Fruit fly (Drosophila melanogaster) whole organism, embryonic: ENCODE data around the gene ssh.

Experiments used
- B-H1 ChIP-seq: fragments of 200-800 bp; sonication (Bioruptor generic); IDR thresholded peaks from 3 replicates; pipeline ENCODE4 v1.3.6; 2022; ENCODE audit warnings: missing biosample characterization, missing genetic modification characterization
- BEAF-32 ChIP-seq: fragments of 200-800 bp; sonication (Bioruptor generic); optimal IDR thresholded peaks from 3 replicates; lab custom pipeline; 2017; ENCODE audit warnings: missing biosample characterization, missing genetic modification characterization, mild to moderate bottlenecking, moderate library complexity, missing genetic modification reagents
- CG10274 ChIP-seq: fragments of 200-800 bp; sonication (Bioruptor generic); optimal IDR thresholded peaks from 3 replicates; lab custom pipeline; 2017; ENCODE audit warnings: missing biosample characterization, mild to moderate bottlenecking, missing genetic modification characterization
- CG10462 ChIP-seq: fragments of 200-800 bp; sonication (Bioruptor generic); optimal IDR thresholded peaks from 2 replicates; lab custom pipeline; 2016; ENCODE audit warnings: missing biosample characterization, missing genetic modification characterization
- CG11504 ChIP-seq: fragments of 200-800 bp; sonication (Bioruptor generic); optimal IDR thresholded peaks from 3 replicates; lab custom pipeline; 2019; ENCODE audit warnings: missing biosample characterization, mild to moderate bottlenecking, missing genetic modification characterization, moderate library complexity
- CG12219 ChIP-seq: fragments of 200-800 bp; sonication (Bioruptor generic); optimal IDR thresholded peaks from 3 replicates; lab custom pipeline; 2018; ENCODE audit warnings: missing biosample characterization, mild to moderate bottlenecking, missing genetic modification characterization
- CG12391 ChIP-seq: fragments of 200-800 bp; sonication (Bioruptor generic); optimal IDR thresholded peaks from 3 replicates; lab custom pipeline; 2018; ENCODE audit warnings: missing biosample characterization, mild to moderate bottlenecking, missing genetic modification characterization, moderate library complexity
- CG12659 ChIP-seq: fragments of 200-800 bp; sonication (Bioruptor generic); optimal IDR thresholded peaks from 3 replicates; lab custom pipeline; 2017; ENCODE audit warnings: mild to moderate bottlenecking, missing biosample characterization, missing genetic modification reagents, missing genetic modification characterization
- CG13894 ChIP-seq: fragments of 200-800 bp; sonication (Bioruptor generic); optimal IDR thresholded peaks from 3 replicates; lab custom pipeline; 2018; ENCODE audit warnings: missing biosample characterization, mild to moderate bottlenecking, missing genetic modification characterization, moderate library complexity
- CG15601 ChIP-seq: fragments of 200-800 bp; sonication (Bioruptor generic); optimal IDR thresholded peaks from 3 replicates; lab custom pipeline; 2019; ENCODE audit warnings: missing biosample characterization, mild to moderate bottlenecking, missing genetic modification characterization, moderate library complexity
- CG17328 ChIP-seq: fragments of 200-800 bp; sonication (Bioruptor generic); IDR thresholded peaks from 2 replicates; pipeline ENCODE4 v1.3.6; 2022; ENCODE audit warnings: missing biosample characterization, missing genetic modification characterization
- CG2875 ChIP-seq: fragments of 200-800 bp; sonication (Bioruptor generic); optimal IDR thresholded peaks from 2 replicates; lab custom pipeline; 2017; ENCODE audit warnings: missing biosample characterization, mild to moderate bottlenecking, missing genetic modification characterization, missing genetic modification reagents
- CG30403 ChIP-seq: fragments of 200-800 bp; sonication (Bioruptor generic); optimal IDR thresholded peaks from 3 replicates; lab custom pipeline; 2016; ENCODE audit warnings: missing biosample characterization, missing genetic modification characterization
- CG34224 ChIP-seq: fragments of 200-800 bp; sonication (Bioruptor generic); IDR thresholded peaks from 3 replicates; pipeline ENCODE4 v1.3.6; 2022; ENCODE audit warnings: missing biosample characterization, missing genetic modification characterization; ENCODE audit not compliant: partially characterized antibody
- CG34376 ChIP-seq: fragments of 200-800 bp; sonication (Bioruptor generic); optimal IDR thresholded peaks from 2 replicates; lab custom pipeline; 2018; ENCODE audit warnings: missing biosample characterization, mild to moderate bottlenecking, missing genetic modification characterization
- CG4707 ChIP-seq: fragments of 200-800 bp; sonication (Bioruptor generic); optimal IDR thresholded peaks from 2 replicates; lab custom pipeline; 2018; ENCODE audit warnings: missing biosample characterization, mild to moderate bottlenecking, missing genetic modification characterization, moderate library complexity
- CG6272 ChIP-seq: fragments of 200-800 bp; sonication (Bioruptor generic); IDR thresholded peaks from 2 replicates; pipeline ENCODE4 v1.3.6; 2022; ENCODE audit warnings: missing biosample characterization, missing genetic modification characterization
- CG7372 ChIP-seq: fragments of 200-800 bp; sonication (Bioruptor generic); IDR thresholded peaks from 2 replicates; pipeline ENCODE4 v1.3.6; 2022; ENCODE audit warnings: missing biosample characterization, missing genetic modification characterization
- CG8089 ChIP-seq: fragments of 200-800 bp; sonication (Bioruptor generic); optimal IDR thresholded peaks from 3 replicates; lab custom pipeline; 2016; ENCODE audit warnings: missing biosample characterization, missing genetic modification characterization
- CG8478 ChIP-seq: fragments of >200 bp; optimal IDR thresholded peaks from 2 replicates; lab custom pipeline; 2018
- CHES-1-like ChIP-seq: fragments of 200-800 bp; sonication (Bioruptor generic); optimal IDR thresholded peaks from 2 replicates; lab custom pipeline; 2016; ENCODE audit warnings: missing biosample characterization, missing genetic modification characterization
- D19B ChIP-seq: fragments of 200-800 bp; sonication (Bioruptor generic); optimal IDR thresholded peaks from 2 replicates; lab custom pipeline; 2017; ENCODE audit warnings: missing biosample characterization, mild to moderate bottlenecking, missing genetic modification characterization
- Dip3 ChIP-seq: fragments of 200-800 bp; sonication (Bioruptor generic); optimal IDR thresholded peaks from 3 replicates; lab custom pipeline; 2016; ENCODE audit warnings: missing biosample characterization, missing genetic modification characterization
- Dp ChIP-seq: fragments of 200-800 bp; sonication (Bioruptor generic); optimal IDR thresholded peaks from 2 replicates; lab custom pipeline; 2018; ENCODE audit warnings: missing biosample characterization, mild to moderate bottlenecking, missing genetic modification characterization, moderate library complexity
- Hr51 ChIP-seq, 2 experiments: fragments of 200-800 bp; sonication (Bioruptor generic); optimal IDR thresholded peaks; 2 replicates in 1 of 2; 3 replicates in 1 of 2; lab custom pipeline; 2016 to 2018; ENCODE audit warnings: missing biosample characterization in 2 of 2, missing genetic modification characterization in 2 of 2, mild to moderate bottlenecking in 1 of 2, moderate library complexity in 1 of 2
- Hsf ChIP-seq: fragments of 200-800 bp; sonication (Bioruptor generic); optimal IDR thresholded peaks from 3 replicates; lab custom pipeline; 2016; ENCODE audit warnings: missing biosample characterization, missing genetic modification characterization
- Max ChIP-seq: fragments of 200-800 bp; sonication (Bioruptor generic); optimal IDR thresholded peaks from 2 replicates; lab custom pipeline; 2016; ENCODE audit warnings: missing biosample characterization, mild to moderate bottlenecking, missing genetic modification characterization
- Mrtf ChIP-seq: fragments of 200-800 bp; sonication (Bioruptor generic); IDR thresholded peaks from 3 replicates; pipeline ENCODE4 v1.3.6; 2022; ENCODE audit warnings: missing biosample characterization, missing genetic modification characterization
- Oaz ChIP-seq: fragments of 200-800 bp; sonication (Bioruptor generic); IDR thresholded peaks from 2 replicates; pipeline ENCODE4 v1.3.6; 2022; ENCODE audit warnings: missing biosample characterization, missing genetic modification characterization
- Poxn ChIP-seq: fragments of 200-800 bp; sonication (Bioruptor generic); IDR thresholded peaks from 2 replicates; pipeline ENCODE4 v1.3.6; 2022; ENCODE audit warnings: missing biosample characterization, missing genetic modification characterization
- Sox102F ChIP-seq: fragments of 200-800 bp; sonication (Bioruptor generic); optimal IDR thresholded peaks from 2 replicates; lab custom pipeline; 2018; ENCODE audit warnings: missing biosample characterization, mild to moderate bottlenecking, missing genetic modification characterization, moderate library complexity
- Ssrp ChIP-seq: fragments of 200-800 bp; sonication (Bioruptor generic); optimal IDR thresholded peaks from 2 replicates; lab custom pipeline; 2018; ENCODE audit warnings: missing biosample characterization, mild to moderate bottlenecking, missing genetic modification characterization, moderate library complexity
- ato ChIP-seq: fragments of 200-800 bp; sonication (Bioruptor generic); IDR thresholded peaks from 2 replicates; pipeline ENCODE4 v1.3.6; 2022; ENCODE audit warnings: missing biosample characterization, missing genetic modification characterization; ENCODE audit not compliant: partially characterized antibody
- crc ChIP-seq: fragments of 200-800 bp; sonication (Bioruptor generic); optimal IDR thresholded peaks from 2 replicates; lab custom pipeline; 2016; ENCODE audit warnings: missing biosample characterization, missing genetic modification characterization
- gce ChIP-seq: fragments of 200-800 bp; sonication (Bioruptor generic); IDR thresholded peaks from 3 replicates; pipeline ENCODE4 v1.3.6; 2022; ENCODE audit warnings: missing biosample characterization, missing genetic modification characterization
- hkb ChIP-seq, 2 experiments: fragments of 200-800 bp in 1 of 2; fragments of >200 bp in 1 of 2; sonication (Bioruptor generic) in 1 of 2; IDR thresholded peaks in 1 of 2; optimal IDR thresholded peaks in 1 of 2; 2 replicates each; pipeline versions ENCODE4 v1.3.6 to Lab custom; 2017 to 2022; ENCODE audit warnings: missing biosample characterization in 1 of 2, missing genetic modification characterization in 1 of 2
- mam ChIP-seq: fragments of 200-800 bp; sonication (Bioruptor generic); optimal IDR thresholded peaks from 3 replicates; lab custom pipeline; 2016; ENCODE audit warnings: missing biosample characterization, missing genetic modification characterization
- mld ChIP-seq: fragments of 200-800 bp; sonication (Bioruptor generic); IDR thresholded peaks from 3 replicates; pipeline ENCODE4 v1.3.6; 2022; ENCODE audit warnings: missing biosample characterization, missing genetic modification characterization; ENCODE audit not compliant: partially characterized antibody
- nmo ChIP-seq: fragments of 200-800 bp; sonication (Bioruptor generic); optimal IDR thresholded peaks from 2 replicates; lab custom pipeline; 2018; ENCODE audit warnings: missing biosample characterization, mild to moderate bottlenecking, missing genetic modification characterization, moderate library complexity
- nom ChIP-seq: fragments of 200-800 bp; sonication (Bioruptor generic); optimal IDR thresholded peaks from 2 replicates; lab custom pipeline; 2017; ENCODE audit warnings: missing biosample characterization, missing genetic modification characterization, mild to moderate bottlenecking, moderate library complexity, missing genetic modification reagents
- org-1 ChIP-seq: fragments of 200-800 bp; sonication (Bioruptor generic); optimal IDR thresholded peaks from 2 replicates; lab custom pipeline; 2017; ENCODE audit warnings: missing biosample characterization, missing genetic modification characterization
- pnt ChIP-seq: fragments of 200-800 bp; sonication (Bioruptor generic); optimal IDR thresholded peaks from 3 replicates; lab custom pipeline; 2016; ENCODE audit warnings: missing biosample characterization, missing genetic modification characterization
- pzg ChIP-seq: fragments of 200-800 bp; sonication (Bioruptor generic); optimal IDR thresholded peaks from 3 replicates; lab custom pipeline; 2018; ENCODE audit warnings: missing biosample characterization, mild to moderate bottlenecking, missing genetic modification characterization, moderate library complexity
- rib ChIP-seq: fragments of 200-800 bp; sonication (Bioruptor generic); IDR thresholded peaks from 2 replicates; pipeline ENCODE4 v1.3.6; 2022; ENCODE audit warnings: missing biosample characterization, missing genetic modification characterization
- run ChIP-seq: fragments of 200-800 bp; sonication (Bioruptor generic); optimal IDR thresholded peaks from 3 replicates; lab custom pipeline; 2018; ENCODE audit warnings: missing biosample characterization, mild to moderate bottlenecking, missing genetic modification characterization
- stwl ChIP-seq: fragments of 200-800 bp; sonication (Bioruptor generic); optimal IDR thresholded peaks from 3 replicates; lab custom pipeline; 2018; ENCODE audit warnings: missing biosample characterization, mild to moderate bottlenecking, missing genetic modification characterization, moderate library complexity
- toy ChIP-seq: fragments of 200-800 bp; sonication (Bioruptor generic); IDR thresholded peaks from 2 replicates; pipeline ENCODE4 v1.3.6; 2022; ENCODE audit warnings: missing biosample characterization, missing genetic modification characterization
- usp ChIP-seq: fragments of >200 bp; optimal IDR thresholded peaks from 2 replicates; lab custom pipeline; 2017; ENCODE audit warnings: missing biosample characterization, missing genetic modification characterization
- vnd ChIP-seq: fragments of 200-800 bp; sonication (Bioruptor generic); IDR thresholded peaks from 3 replicates; pipeline ENCODE4 v1.3.6; 2022; ENCODE audit warnings: missing biosample characterization, missing genetic modification characterization; ENCODE audit not compliant: partially characterized antibody
- yki ChIP-seq: fragments of >200 bp; optimal IDR thresholded peaks from 3 replicates; lab custom pipeline; 2018

ssh gene

dm6 chr3R:24905959-24906634 is 38.7 kb downstream of the ssh start, which contains the start of gene CG13643 (continued):
- TF ChIP-seq nom (GFP tag; lab: Kevin White, UChicago) (no peak), ato (no peak), Max (no peak), rib (GFP tag; lab: Robert Waterston, UW) (no peak), CG13894 (tag; lab: Kevin White, UChicago) (no peak), CHES-1-like (GFP tag; lab: Kevin White, UChicago) (no peak), Sox102F (GFP tag; lab: Kevin White, UChicago) (no peak), stwl (tag; lab: Kevin White, UChicago) (no peak), mld (GFP tag; lab: Robert Waterston, UW) (no peak), BEAF-32 (GFP tag; lab: Kevin White, UChicago) (no peak), vnd (GFP tag; lab: Robert Waterston, UW) (no peak), nmo (GFP tag; lab: Kevin White, UChicago) (peak; percentile 45), Poxn (GFP tag; lab: Robert Waterston, UW) (no peak), CG10462 (GFP tag; lab: Kevin White, UChicago) (no peak), CG15601 (tag; lab: Kevin White, UChicago) (no peak), CG12219 (no peak), Oaz (GFP tag; lab: Robert Waterston, UW) (no peak), yki (lab: Kevin White, UChicago) (no peak), CG8478 (no peak), Dip3 (no peak), CG17328 (GFP tag; lab: Robert Waterston, UW) (no peak), CG8089 (GFP tag; lab: Kevin White, UChicago) (no peak), CG12659 (GFP tag; lab: Kevin White, UChicago) (peak; percentile 24), CG6272 (no peak), Mrtf (GFP tag; lab: Robert Waterston, UW) (no peak), toy (no peak), CG4707 (GFP tag; lab: Kevin White, UChicago) (no peak), D19B (no peak), Dp (no peak), B-H1 (GFP tag; lab: Robert Waterston, UW) (no peak), CG2875 (GFP tag; lab: Kevin White, UChicago) (no peak), pzg (GFP tag; lab: Kevin White, UChicago) (no peak), Hsf (no peak), CG10274 (GFP tag; lab: Kevin White, UChicago) (no peak), Ssrp (tag; lab: Kevin White, UChicago) (no peak), Hr51 (GFP tag; optimal IDR thresholded peaks at IDR 0.05; lab: Kevin White, UChicago) (no peak), CG34224 (GFP tag; lab: Robert Waterston, UW) (no peak), run (tag; lab: Kevin White, UChicago) (peak; percentile 13), CG34376 (no peak), org-1 (no peak), CG12391 (tag; lab: Kevin White, UChicago) (peak; percentile 37), usp (GFP tag; lab: Kevin White, UChicago) (no peak), CG30403 (no peak), crc (no peak), hkb (optimal IDR thresholded peaks at IDR 0.05; lab: Kevin White, UChicago) (no peak), hkb (GFP tag; IDR thresholded peaks at IDR 0.05; lab: Robert Waterston, UW) (0 out of 2 replicates have a peak, but pooled peaks have one; percentile 34), pnt (no peak), CG11504 (no peak), gce (GFP tag; lab: Robert Waterston, UW) (no peak), mam (GFP tag; lab: Kevin White, UChicago) (no peak), CG7372 (GFP tag; lab: Robert Waterston, UW) (peak; percentile 80)
